Worm (Caenorhabditis elegans): ENCODE measurements around the gene Y59C2A.1.

The Y59C2A.1 gene

ce11 chrII:2176688-2177087 lies 31.2 kb upstream of the Y59C2A.1 start, which contains the start of gene gba-1:
Gene gba-1 (plus strand): TSS chrII:2176741.
- TF ChIP-seq crh-2 (tag; optimal IDR thresholded peaks at IDR 0.05): peak; percentile 10
- TF ChIP-seq lsy-2 (tag; optimal IDR thresholded peaks at IDR 0.05): no peak
- TF ChIP-seq lin-13 (GFP tag; optimal IDR thresholded peaks at IDR 0.05): no peak
- peak; percentile 30 for TF ChIP-seq fos-1 (tag; optimal IDR thresholded peaks at IDR 0.05)

DNA sequence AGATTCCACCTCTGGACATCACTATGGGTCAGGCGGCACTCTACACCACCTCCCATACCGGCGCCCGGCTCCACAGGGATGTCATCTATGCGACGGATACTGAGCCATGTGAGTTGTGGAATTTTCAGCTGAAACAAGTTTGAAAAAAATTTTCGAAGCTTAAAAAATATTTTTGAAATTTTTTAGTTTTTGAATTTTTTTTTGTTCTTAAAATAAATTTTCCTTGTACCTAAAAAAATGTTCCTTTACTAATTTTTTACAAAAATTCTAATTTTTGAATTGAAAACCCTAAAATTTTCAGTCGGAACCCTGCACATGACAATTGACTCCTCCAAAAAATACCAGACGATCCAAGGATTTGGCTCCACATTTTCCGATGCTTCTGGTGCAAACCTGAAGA lies 30.2 kb upstream of the Y59C2A.1 start:
- TF ChIP-seq egl-27 (tag; optimal IDR thresholded peaks at IDR 0.05) (no peak), dmd-4 (tag; optimal IDR thresholded peaks at IDR 0.05) (no peak)

ce11 chrII:2186329-2186728 lies 21.6 kb upstream of the Y59C2A.1 start, which contains the start of gene gba-2:
Gene gba-2 (minus strand): TSS chrII:2186434.
- peak; percentile 66 for TF ChIP-seq fos-1 (tag; optimal IDR thresholded peaks at IDR 0.05)
- TF ChIP-seq egl-27 (tag; optimal IDR thresholded peaks at IDR 0.05): no peak
- TF ChIP-seq blmp-1 (tag; optimal IDR thresholded peaks at IDR 0.05; ENCODE audit: insufficient read depth): no peak
- no peak for TF ChIP-seq crh-2 (tag; optimal IDR thresholded peaks at IDR 0.05)
- no peak for TF ChIP-seq snpc-4 (tag; optimal IDR thresholded peaks at IDR 0.05)
- TF ChIP-seq sma-9 (GFP tag; optimal IDR thresholded peaks at IDR 0.05): peak; percentile 31
- TF ChIP-seq sma-9 (tag; optimal IDR thresholded peaks at IDR 0.05): no peak

DNA sequence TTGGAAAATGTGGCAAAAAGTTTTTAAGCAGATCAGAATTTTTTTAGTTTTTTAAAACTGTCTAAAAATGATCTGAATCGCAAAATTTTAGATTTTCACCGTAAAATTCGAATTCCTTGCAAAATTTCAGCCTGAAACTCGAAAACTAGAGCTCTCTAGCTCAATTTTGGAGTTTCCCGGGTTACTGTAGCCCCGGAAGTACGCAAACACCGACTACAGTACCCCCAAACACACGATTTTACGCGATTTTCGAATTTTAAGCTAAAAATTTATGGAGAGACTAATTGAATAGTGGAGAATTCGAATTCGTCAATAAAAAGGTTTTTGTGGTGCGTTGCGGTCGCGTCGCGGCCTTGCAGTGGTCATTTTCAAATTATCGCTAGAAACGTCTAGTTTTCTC lies 21.2 kb upstream of the Y59C2A.1 start:
- TF ChIP-seq lsy-2 (tag; optimal IDR thresholded peaks at IDR 0.05): peak in 1 of 2 experiments; percentile 31
- no peak for TF ChIP-seq ztf-4 (tag; optimal IDR thresholded peaks at IDR 0.05)

DNA sequence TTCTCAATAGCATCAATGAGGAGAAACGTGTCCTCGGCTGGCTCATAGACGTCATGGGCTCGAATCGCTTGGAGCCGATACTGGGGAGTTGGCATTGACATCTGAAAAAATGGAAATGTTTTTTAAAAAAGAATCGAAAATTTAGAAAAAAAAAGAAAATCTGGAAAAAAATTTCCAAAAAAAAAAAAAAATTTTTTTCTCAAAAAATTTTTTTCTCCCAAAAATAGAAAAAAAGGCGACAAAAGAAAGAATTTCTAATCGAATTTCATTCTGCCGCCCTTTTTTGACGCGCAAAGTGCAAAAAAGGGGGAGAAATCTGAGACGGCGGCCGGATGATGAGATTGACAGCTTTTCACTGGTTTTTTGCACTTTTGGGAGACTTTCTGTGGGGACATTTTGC lies 18.6 kb upstream of the Y59C2A.1 start, which contains the start of gene mtq-2:
Gene mtq-2 (minus strand): TSS at position 101 of the 400 bp plus-strand sequence.
- no peak for TF ChIP-seq blmp-1 (tag; optimal IDR thresholded peaks at IDR 0.05; ENCODE audit: insufficient read depth)
- no peak for TF ChIP-seq zag-1 (tag; optimal IDR thresholded peaks at IDR 0.05)
- no peak for TF ChIP-seq mdl-1 (tag; optimal IDR thresholded peaks at IDR 0.05)
- no peak for TF ChIP-seq gmeb-1 (tag; optimal IDR thresholded peaks at IDR 0.05)

ce11 chrII:2190522-2190921 lies 17.4 kb upstream of the Y59C2A.1 start:
- TF ChIP-seq lin-39 (tag; optimal IDR thresholded peaks at IDR 0.05) (no peak), ztf-4 (tag; optimal IDR thresholded peaks at IDR 0.05) (no peak), nhr-23 (tag; optimal IDR thresholded peaks at IDR 0.05) (no peak)

- no peak for TF ChIP-seq F13H6.1 (tag; optimal IDR thresholded peaks at IDR 0.05)
- TF ChIP-seq lsy-2 (tag; optimal IDR thresholded peaks at IDR 0.05): peak in 1 of 2 experiments; percentile 3
- no peak for TF ChIP-seq elt-3 (tag; optimal IDR thresholded peaks at IDR 0.05)
- TF ChIP-seq zag-1 (tag; optimal IDR thresholded peaks at IDR 0.05): no peak
- TF ChIP-seq peb-1 (tag; optimal IDR thresholded peaks at IDR 0.05): no peak
- peak; percentile 2 for TF ChIP-seq sma-9 (GFP tag; optimal IDR thresholded peaks at IDR 0.05)
- TF ChIP-seq sma-9 (tag; optimal IDR thresholded peaks at IDR 0.05): no peak
- no peak for TF ChIP-seq lin-13 (GFP tag; optimal IDR thresholded peaks at IDR 0.05)
These were observed 16.5 kb upstream of the Y59C2A.1 start for ce11 chrII:2191383-2191782.

DNA sequence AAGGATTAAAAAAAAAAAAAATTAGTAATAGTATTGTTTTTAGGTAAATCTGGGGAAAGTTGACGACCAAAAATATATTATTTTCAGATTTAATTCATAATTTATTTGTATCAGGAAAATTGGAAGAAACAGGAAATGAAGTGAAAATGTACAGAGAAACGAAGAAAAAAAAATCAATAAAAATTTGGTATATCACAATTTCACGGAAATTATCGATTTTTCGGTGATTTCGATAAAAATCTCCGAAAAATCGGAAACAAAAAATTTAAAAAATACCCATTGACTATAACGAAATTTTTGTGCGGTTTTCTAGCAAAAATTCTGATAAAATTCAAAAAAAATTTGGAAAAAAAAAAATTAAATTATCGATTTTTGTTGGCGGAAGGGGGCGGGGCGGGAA lies 15.6 kb upstream of the Y59C2A.1 start:
- TF ChIP-seq sma-9 (GFP tag; optimal IDR thresholded peaks at IDR 0.05) (no peak), sma-9 (tag; optimal IDR thresholded peaks at IDR 0.05) (no peak), snpc-4 (tag; optimal IDR thresholded peaks at IDR 0.05) (no peak), elt-3 (tag; optimal IDR thresholded peaks at IDR 0.05) (no peak), zag-1 (tag; optimal IDR thresholded peaks at IDR 0.05) (no peak), unc-55 (GFP tag; optimal IDR thresholded peaks at IDR 0.05) (no peak), lin-13 (GFP tag; optimal IDR thresholded peaks at IDR 0.05) (no peak), ztf-4 (tag; optimal IDR thresholded peaks at IDR 0.05) (no peak), mbf-1 (tag; optimal IDR thresholded peaks at IDR 0.05) (no peak)

ce11 chrII:2195541-2195940 lies 12.4 kb upstream of the Y59C2A.1 start:
- TF ChIP-seq nhr-129 (tag; optimal IDR thresholded peaks at IDR 0.05): peak; percentile 86
- peak; percentile 43 for TF ChIP-seq fos-1 (tag; optimal IDR thresholded peaks at IDR 0.05)
- TF ChIP-seq nhr-77 (tag; optimal IDR thresholded peaks at IDR 0.05): no peak
- TF ChIP-seq unc-55 (GFP tag; optimal IDR thresholded peaks at IDR 0.05): peak; percentile 88
- TF ChIP-seq R02D3.7 (tag; optimal IDR thresholded peaks at IDR 0.05): no peak
- peak in 1 of 2 experiments; percentile 55 for TF ChIP-seq lsy-2 (tag; optimal IDR thresholded peaks at IDR 0.05)
- peak; percentile 58 for TF ChIP-seq sma-9 (GFP tag; optimal IDR thresholded peaks at IDR 0.05)
- TF ChIP-seq sma-9 (tag; optimal IDR thresholded peaks at IDR 0.05): no peak
- peak; percentile 10 for TF ChIP-seq nhr-6 (tag; optimal IDR thresholded peaks at IDR 0.05)
- TF ChIP-seq lin-11 (tag; optimal IDR thresholded peaks at IDR 0.05): no peak
- peak; percentile 42 for TF ChIP-seq lin-13 (GFP tag; optimal IDR thresholded peaks at IDR 0.05)
- TF ChIP-seq Y55F3AM.14 (GFP tag; optimal IDR thresholded peaks at IDR 0.05): no peak
- no peak for TF ChIP-seq ZK546.5 (tag; optimal IDR thresholded peaks at IDR 0.05)
- TF ChIP-seq elt-3 (tag; optimal IDR thresholded peaks at IDR 0.05): no peak
- no peak for TF ChIP-seq dmd-4 (tag; optimal IDR thresholded peaks at IDR 0.05)
- TF ChIP-seq nhr-11 (tag; optimal IDR thresholded peaks at IDR 0.05): no peak
- peak; percentile 44 for TF ChIP-seq crh-2 (tag; optimal IDR thresholded peaks at IDR 0.05)
- no peak for TF ChIP-seq nhr-25 (tag; optimal IDR thresholded peaks at IDR 0.05)
- peak; percentile 65 for TF ChIP-seq F13H6.1 (tag; optimal IDR thresholded peaks at IDR 0.05)
- peak; percentile 59 for TF ChIP-seq C34F6.9 (tag; optimal IDR thresholded peaks at IDR 0.05)
- TF ChIP-seq unc-39 (tag; optimal IDR thresholded peaks at IDR 0.05): no peak
